Fruit fly (Drosophila melanogaster) whole organism, wandering third instar larva: Measurements from ENCODE around the gene CG5516.

Source experiments
- CG9705 ChIP-seq: fragments of 200-800 bp; sonication (Bioruptor generic); optimal IDR thresholded peaks from 2 replicates; lab custom pipeline; 2018; ENCODE audit warnings: missing biosample characterization, mild to moderate bottlenecking, missing genetic modification characterization
- Hnf4 ChIP-seq: fragments of 200-800 bp; sonication (Bioruptor generic); optimal IDR thresholded peaks from 2 replicates; lab custom pipeline; 2016; ENCODE audit warnings: missing biosample characterization, mild to moderate bottlenecking, missing genetic modification characterization
- br ChIP-seq: fragments of 200-800 bp; sonication (Bioruptor generic); optimal IDR thresholded peaks from 2 replicates; lab custom pipeline; 2016; ENCODE audit warnings: missing biosample characterization, missing genetic modification characterization
- dsf ChIP-seq: sonication (Bioruptor generic); optimal IDR thresholded peaks from 2 replicates; lab custom pipeline; 2016; ENCODE audit warnings: missing biosample characterization, missing genetic modification characterization, borderline replicate concordance
- h ChIP-seq: fragments of 200-800 bp; sonication (Bioruptor generic); optimal IDR thresholded peaks from 3 replicates; lab custom pipeline; 2016; ENCODE audit warnings: missing biosample characterization, mild to moderate bottlenecking, missing genetic modification characterization
- pan ChIP-seq: fragments of >200 bp; optimal IDR thresholded peaks from 2 replicates; lab custom pipeline; 2017
- psq ChIP-seq: fragments of 200-800 bp; sonication (Bioruptor generic); optimal IDR thresholded peaks from 3 replicates; lab custom pipeline; 2017; ENCODE audit warnings: missing biosample characterization, mild to moderate bottlenecking, missing genetic modification characterization, moderate library complexity
- sage ChIP-seq: fragments of 200-800 bp; sonication (Bioruptor generic); optimal IDR thresholded peaks from 2 replicates; lab custom pipeline; 2016; ENCODE audit warnings: missing biosample characterization, mild to moderate bottlenecking, missing genetic modification characterization
- usp ChIP-seq: fragments of >200 bp; optimal IDR thresholded peaks from 2 replicates; lab custom pipeline; 2017; ENCODE audit warnings: missing biosample characterization, missing genetic modification characterization
- woc ChIP-seq: sonication (Bioruptor generic); optimal IDR thresholded peaks from 2 replicates; lab custom pipeline; 2016; ENCODE audit warnings: missing biosample characterization, mild to moderate bottlenecking, missing genetic modification characterization

dm6 chr3R:15972979-15973486, 9.3 kb downstream of the CG5516 start, which contains the start of gene Hel89B:
- peak; percentile 44 for TF ChIP-seq CG9705 (GFP tag; lab: Kevin White, UChicago)
- TF ChIP-seq pan = no peak
- peak; percentile 66 for TF ChIP-seq Hnf4 (GFP tag; lab: Kevin White, UChicago)
- TF ChIP-seq br = peak; percentile 27
- peak; percentile 4 for TF ChIP-seq dsf (GFP tag; lab: Kevin White, UChicago)
- peak; percentile 7 for TF ChIP-seq h (GFP tag; lab: Kevin White, UChicago)
- TF ChIP-seq sage (GFP tag; lab: Kevin White, UChicago) = no peak
- TF ChIP-seq psq (GFP tag; lab: Kevin White, UChicago) = no peak
- no peak for TF ChIP-seq usp
- peak; percentile 67 for TF ChIP-seq woc (GFP tag; lab: Kevin White, UChicago)
